Fruit fly (Drosophila melanogaster): Measurements from ENCODE around the gene CG17721.

CG17721 gene

dm6 chr3R:11226496-11226895 lies 8.4 kb upstream of the CG17721 start, which contains the start of gene CG17726 (continued):
- TF ChIP-seq CG18599 (GFP tag; optimal IDR thresholded peaks at IDR 0.05) (no peak), slbo (GFP tag; IDR thresholded peaks at IDR 0.05) (peak; percentile 98), YL-1 (GFP tag; optimal IDR thresholded peaks at IDR 0.05) (peak; percentile 95), eyg (GFP tag; optimal IDR thresholded peaks at IDR 0.05) (peak; percentile 66), C15 (GFP tag; IDR thresholded peaks at IDR 0.05) (peak; percentile 92), Opbp (GFP tag; IDR thresholded peaks at IDR 0.05; ENCODE audit: partially characterized antibody) (no peak), CG2202 (tag; optimal IDR thresholded peaks at IDR 0.05) (peak; percentile 95), cg (GFP tag; optimal IDR thresholded peaks at IDR 0.05) (no peak), CG5245 (GFP tag; optimal IDR thresholded peaks at IDR 0.05) (peak; percentile 84), CG7372 (GFP tag; IDR thresholded peaks at IDR 0.05) (peak; percentile 97), pros (GFP tag; optimal IDR thresholded peaks at IDR 0.05) (peak; percentile 38), sob (GFP tag; IDR thresholded peaks at IDR 0.05) (peak; percentile 97), CG6689 (GFP tag; IDR thresholded peaks at IDR 0.05) (peak; percentile 99), Hand (GFP tag; optimal IDR thresholded peaks at IDR 0.05) (peak; percentile 92), schlank (tag; optimal IDR thresholded peaks at IDR 0.05) (peak; percentile 88), maf-S (GFP tag; optimal IDR thresholded peaks at IDR 0.05) (peak; percentile 81), cato (GFP tag; optimal IDR thresholded peaks at IDR 0.05; ENCODE audit: borderline replicate concordance) (peak; percentile 94), CG34376 (GFP tag; optimal IDR thresholded peaks at IDR 0.05) (peak; percentile 92), Hey (tag; optimal IDR thresholded peaks at IDR 0.05) (no peak), nau (GFP tag; optimal IDR thresholded peaks at IDR 0.05) (no peak), Six4 (GFP tag; optimal IDR thresholded peaks at IDR 0.05) (peak; percentile 96), lov (optimal IDR thresholded peaks at IDR 0.05) (no peak), lov (GFP tag; IDR thresholded peaks at IDR 0.05) (peak; percentile 98), HLH54F (GFP tag; optimal IDR thresholded peaks at IDR 0.05) (peak; percentile 78), Ada2b (GFP tag; IDR thresholded peaks at IDR 0.05) (peak; percentile 98), CG1792 (GFP tag; optimal IDR thresholded peaks at IDR 0.05) (peak; percentile 62), CG10565 (GFP tag; optimal IDR thresholded peaks at IDR 0.05) (peak; percentile 62), Asciz (GFP tag; optimal IDR thresholded peaks at IDR 0.05) (no peak), row (GFP tag; IDR thresholded peaks at IDR 0.05) (peak; percentile 100), Hr3 (GFP tag; optimal IDR thresholded peaks at IDR 0.05) (peak; percentile 97), CG12155 (GFP tag; optimal IDR thresholded peaks at IDR 0.05) (peak; percentile 95), Lhr (GFP tag; optimal IDR thresholded peaks at IDR 0.05) (peak; percentile 86), CG16813 (GFP tag; IDR thresholded peaks at IDR 0.05; ENCODE audit: partially characterized antibody) (no peak), repo (GFP tag; optimal IDR thresholded peaks at IDR 0.05) (peak; percentile 76), ftz-f1 (GFP tag; optimal IDR thresholded peaks at IDR 0.05) (peak; percentile 44), Dbx (GFP tag; IDR thresholded peaks at IDR 0.05) (peak; percentile 98), Adf1 (GFP tag; IDR thresholded peaks at IDR 0.05) (peak; percentile 84), BtbVII (GFP tag; optimal IDR thresholded peaks at IDR 0.05) (peak; percentile 94), bowl (GFP tag; IDR thresholded peaks at IDR 0.05) (peak; percentile 96), CG32532 (GFP tag; IDR thresholded peaks at IDR 0.05) (peak; percentile 98), CG10462 (GFP tag; optimal IDR thresholded peaks at IDR 0.05) (peak; percentile 96), gce (GFP tag; IDR thresholded peaks at IDR 0.05) (peak; percentile 98), E2f1 (GFP tag; IDR thresholded peaks at IDR 0.05) (peak; percentile 98), CG8924 (tag; optimal IDR thresholded peaks at IDR 0.05) (peak; percentile 99), CG10267 (tag; optimal IDR thresholded peaks at IDR 0.05) (peak; percentile 94), CG9932 (GFP tag; IDR thresholded peaks at IDR 0.05) (peak; percentile 96), CG32772 (GFP tag; IDR thresholded peaks at IDR 0.05) (peak; percentile 98), Ptx1 (GFP tag; IDR thresholded peaks at IDR 0.05) (peak; percentile 98), CrebB (tag; optimal IDR thresholded peaks at IDR 0.05) (peak; percentile 96), bbx (GFP tag; IDR thresholded peaks at IDR 0.05; ENCODE audit: partially characterized antibody) (no peak), CG12236 (GFP tag; optimal IDR thresholded peaks at IDR 0.05) (peak; percentile 91), ATbp (GFP tag; optimal IDR thresholded peaks at IDR 0.05) (peak; percentile 95)
